Fruit fly (Drosophila melanogaster) S2 (cell line): ENCODE data around the gene nAChRbeta1.

Source experiments
- CG8478 ChIP-seq: fragments of >200 bp; optimal IDR thresholded peaks from 2 replicates; lab custom pipeline; 2018
- CTCF ChIP-seq, 2 experiments: fragments of >200 bp; optimal IDR thresholded peaks; 2 replicates each; lab custom pipeline; 2018

- no peak for TF ChIP-seq CG8478 (lab: Kevin White, UChicago)
- no peak for TF ChIP-seq CTCF (optimal IDR thresholded peaks at IDR 0.05; lab: Kevin White, UChicago)
These were observed 34.7 kb downstream of the nAChRbeta1 start, which contains the start of gene CG15024 for dm6 chr3L:4463773-4464301.
